Worm (Caenorhabditis elegans): ENCODE measurements around the gene grd-12.

grd-12 gene

DNA sequence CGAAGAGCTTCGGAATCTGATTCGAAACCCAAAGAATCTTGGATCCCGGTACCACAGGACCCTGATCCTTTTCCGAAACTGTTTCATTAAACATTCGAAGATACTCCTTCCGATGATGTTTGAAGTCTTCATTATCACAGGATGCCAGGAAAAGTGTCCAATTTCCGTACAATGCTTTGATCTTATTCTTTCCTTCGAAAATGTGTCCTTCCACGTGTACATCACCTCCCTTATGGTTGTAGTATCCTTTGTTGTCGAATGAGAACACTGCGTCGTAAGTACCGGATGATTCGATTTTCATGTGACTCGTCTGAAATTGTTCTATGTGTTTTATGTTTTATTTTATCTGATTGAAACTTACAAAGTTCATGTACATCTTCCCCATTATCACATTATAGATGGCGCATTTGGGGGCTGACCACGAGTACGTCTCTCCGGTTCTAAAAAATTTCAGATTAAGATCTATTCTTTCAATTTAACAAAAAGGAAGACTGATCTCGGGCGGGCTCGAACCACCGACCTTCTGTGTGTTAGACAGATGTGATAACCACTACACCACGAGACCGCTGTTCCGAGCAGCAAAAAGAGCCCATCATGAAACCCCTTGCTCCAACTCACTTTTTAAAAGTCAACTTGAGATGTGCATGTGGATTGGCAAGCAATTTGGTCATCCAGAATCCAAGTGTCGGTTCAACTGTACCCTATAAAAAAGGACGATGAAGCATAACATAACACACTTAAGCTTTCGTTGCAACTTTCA, 34.4 kb downstream of the grd-12 start (continued):
- TF ChIP-seq mes-2 (tag; optimal IDR thresholded peaks at IDR 0.05; ENCODE audit: poor library complexity, severe bottlenecking): peak; percentile 26
- TF ChIP-seq hmg-1.1 (GFP tag; IDR thresholded peaks at IDR 0.05): peak; percentile 17; the same call in 1 of the 2 replicates
- peak; percentile 40; the same call in 1 of the 2 replicates for TF ChIP-seq T26A8.4 (GFP tag; IDR thresholded peaks at IDR 0.05)
- TF ChIP-seq hlh-30 (tag; optimal IDR thresholded peaks at IDR 0.05; ENCODE audit: insufficient read depth): peak; percentile 29
- TF ChIP-seq hlh-11 (tag; optimal IDR thresholded peaks at IDR 0.05): peak; percentile 16
- peak; percentile 66 for TF ChIP-seq lin-38 (GFP tag; IDR thresholded peaks at IDR 0.05)
- TF ChIP-seq aha-1 (tag): peak; percentile 46
- TF ChIP-seq rbr-2 (tag; optimal IDR thresholded peaks at IDR 0.05): no peak
- 0 out of 2 replicates have a peak, but pooled peaks have one; percentile 43 for TF ChIP-seq snpc-1.2 (GFP tag; IDR thresholded peaks at IDR 0.05)

DNA sequence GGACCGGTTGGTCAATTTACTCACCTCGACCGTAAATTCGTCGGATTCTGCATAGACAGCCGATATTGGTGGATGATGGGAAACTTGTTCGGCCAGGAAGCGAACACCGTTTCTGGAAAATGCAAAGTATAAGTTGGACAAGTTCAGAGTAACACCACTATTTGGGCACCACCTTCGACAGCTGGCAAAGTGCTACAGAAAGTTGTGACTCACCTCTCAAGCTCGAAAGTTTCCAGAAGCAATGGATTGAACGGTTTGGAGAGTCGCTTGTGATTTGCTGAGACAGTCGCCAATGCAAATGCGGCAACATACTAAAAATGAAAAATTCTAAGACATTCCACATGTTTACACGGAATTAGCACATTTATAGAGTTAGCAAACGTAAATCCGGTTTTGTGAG, 35.0 kb downstream of the grd-12 start:
- TF ChIP-seq aha-1 (tag) (peak; percentile 90), sdz-12 (GFP tag; optimal IDR thresholded peaks at IDR 0.05) (no peak)

DNA sequence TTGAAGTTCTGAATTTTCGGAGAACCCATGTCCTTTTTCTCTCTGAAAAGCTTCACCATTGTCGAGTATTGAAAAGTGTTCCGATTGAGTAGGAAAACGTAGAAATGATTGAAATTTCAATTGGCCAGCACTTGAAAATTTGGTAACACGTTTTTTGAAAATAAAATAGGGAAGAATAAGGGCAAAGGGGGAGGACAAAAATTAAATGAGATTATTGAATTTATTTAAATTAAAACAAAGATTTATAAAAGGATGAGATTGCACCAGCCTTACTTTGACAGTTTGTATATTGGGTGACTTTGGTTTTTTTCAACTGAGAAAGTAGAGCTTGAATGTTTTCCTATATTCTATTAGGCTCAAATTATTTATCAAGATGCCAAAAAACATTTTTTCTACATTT, 35.9 kb downstream of the grd-12 start, which contains the start of gene obr-2:
TSS of gene obr-2 (minus strand) at position 101 of the 400 bp plus-strand sequence.
- TF ChIP-seq lin-13 (GFP tag; optimal IDR thresholded peaks at IDR 0.05): no peak
- TF ChIP-seq F44E2.7 (GFP tag; IDR thresholded peaks at IDR 0.05): no peak
- TF ChIP-seq mdt-29 (GFP tag; IDR thresholded peaks at IDR 0.05): no peak
- no peak for TF ChIP-seq nhr-77 (tag; optimal IDR thresholded peaks at IDR 0.05)
- no peak for TF ChIP-seq Y105C5A.15 (GFP tag; IDR thresholded peaks at IDR 0.05)
- TF ChIP-seq zag-1 (tag; optimal IDR thresholded peaks at IDR 0.05): no peak

DNA sequence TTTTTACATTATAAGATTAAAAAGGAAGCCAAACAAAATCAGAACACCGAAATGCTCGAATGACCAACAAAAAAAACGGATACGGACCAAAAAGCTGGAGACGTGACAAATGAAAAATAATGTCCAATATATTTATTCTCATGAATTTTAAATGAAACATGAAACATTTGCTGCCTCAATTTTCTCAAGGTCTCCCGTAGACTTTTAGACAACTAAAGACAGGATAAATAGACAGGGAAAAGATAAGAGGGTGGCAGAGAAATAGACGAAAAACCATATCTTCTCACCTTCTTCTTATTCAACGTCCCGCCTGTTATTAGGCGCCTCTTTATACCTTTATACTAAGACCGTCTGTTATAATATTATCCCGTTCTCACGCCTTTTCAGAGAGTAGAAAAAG, 37.5 kb downstream of the grd-12 start:
- TF ChIP-seq aha-1 (tag): peak; percentile 83
- no peak for TF ChIP-seq ceh-62 (tag; optimal IDR thresholded peaks at IDR 0.05)
- TF ChIP-seq ztf-7 (tag; optimal IDR thresholded peaks at IDR 0.05): no peak
- TF ChIP-seq lin-38 (GFP tag; IDR thresholded peaks at IDR 0.05): no peak
- no peak for TF ChIP-seq F44E2.7 (GFP tag; IDR thresholded peaks at IDR 0.05)
- TF ChIP-seq hif-1 (tag; optimal IDR thresholded peaks at IDR 0.05): peak in 1 of 2 experiments; percentile 25
- no peak for TF ChIP-seq spr-3 (GFP tag; optimal IDR thresholded peaks at IDR 0.05)
- TF ChIP-seq fkh-10 (GFP tag; optimal IDR thresholded peaks at IDR 0.05): no peak

DNA sequence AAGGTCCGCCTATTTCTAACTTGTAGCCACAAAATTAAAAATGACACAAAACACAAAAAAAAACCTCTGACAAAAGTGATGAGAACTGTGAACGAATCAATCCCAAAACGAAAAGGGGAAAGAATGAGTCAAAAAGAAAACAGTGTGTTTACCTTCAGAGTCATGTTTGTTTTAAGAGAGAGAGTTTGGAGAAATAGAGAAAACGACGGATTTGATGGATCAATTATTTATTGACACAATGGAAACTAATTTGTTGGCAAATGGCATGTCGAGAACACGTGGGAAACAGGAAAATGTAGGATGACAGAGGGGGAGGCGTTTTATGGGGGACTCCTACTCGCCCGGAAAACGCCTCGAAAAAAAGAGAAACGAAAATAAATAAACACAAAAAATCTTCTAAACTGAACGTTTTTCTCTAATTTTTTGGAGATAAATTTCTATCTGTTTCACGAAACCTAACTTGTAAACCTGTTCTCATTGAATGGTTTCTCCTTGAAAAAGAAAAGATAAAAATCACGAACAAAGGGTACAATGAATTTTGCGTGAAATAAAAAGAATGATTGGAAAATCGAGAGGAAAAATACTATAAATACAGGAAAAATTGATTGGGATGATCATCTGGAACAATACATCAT, 38.6 kb downstream of the grd-12 start:
- peak; percentile 33 for TF ChIP-seq nhr-6 (tag; optimal IDR thresholded peaks at IDR 0.05)
- no peak for TF ChIP-seq lin-39 (tag; optimal IDR thresholded peaks at IDR 0.05)
- TF ChIP-seq ceh-28 (tag; optimal IDR thresholded peaks at IDR 0.05): no peak
- peak; percentile 1 for TF ChIP-seq mxl-3 (GFP tag; optimal IDR thresholded peaks at IDR 0.05)
- TF ChIP-seq lsy-2 (tag; optimal IDR thresholded peaks at IDR 0.05): no peak
- peak in 1 of 2 experiments; percentile 1 for TF ChIP-seq mdl-1 (tag; optimal IDR thresholded peaks at IDR 0.05)

DNA sequence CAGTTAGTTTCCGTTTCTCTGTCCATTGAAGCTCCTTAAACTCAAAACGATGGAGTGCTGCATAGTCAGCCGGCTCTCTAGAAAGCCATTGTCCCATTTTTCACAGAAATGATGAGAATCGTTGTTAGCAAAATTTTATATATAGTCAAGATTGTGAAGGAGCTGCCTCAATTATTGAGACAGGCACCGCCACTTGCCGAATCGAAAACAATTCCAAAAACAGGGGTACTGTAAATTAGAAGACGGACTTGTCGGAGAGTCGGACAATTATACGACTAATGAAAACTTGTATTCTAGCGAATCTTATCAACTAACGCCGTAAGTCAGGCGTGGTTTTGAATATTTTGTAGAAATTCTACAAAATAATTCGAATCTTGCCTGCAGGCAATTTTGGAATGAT, 41.9 kb downstream of the grd-12 start, which contains the start of gene F14H8.2:
TSS of gene F14H8.2 (minus strand) at position 101 of the 400 bp plus-strand sequence.
- TF ChIP-seq dpl-1 (GFP tag; optimal IDR thresholded peaks at IDR 0.05) (no peak), F10B5.3 (tag; optimal IDR thresholded peaks at IDR 0.05) (no peak)
